Worm (Caenorhabditis elegans) whole organism, late embryonic: ENCODE data around the gene C13C4.6.

ENCODE experiments used
- C08G9.2 ChIP-seq: sonication (generic microtip); optimal IDR thresholded peaks from 2 replicates; lab custom pipeline; 2016; ENCODE audit warnings: mild to moderate bottlenecking, missing genetic modification characterization, moderate library complexity, missing compliant biosample characterization
- C38D4.7 ChIP-seq: fragments of 200-800 bp; sonication (Bioruptor generic); optimal IDR thresholded peaks from 2 replicates; lab custom pipeline; 2018; ENCODE audit warnings: mild to moderate bottlenecking, missing genetic modification characterization, moderate library complexity, missing compliant biosample characterization
- K09A11.1 ChIP-seq: sonication (generic microtip); optimal IDR thresholded peaks from 2 replicates; lab custom pipeline; 2017; ENCODE audit warnings: antibody characterized with exemption, mild to moderate bottlenecking, missing genetic modification characterization, missing compliant biosample characterization; ENCODE audit not compliant: insufficient read depth
- T23F11.4 ChIP-seq: fragments of 200-800 bp; sonication (Bioruptor generic); optimal IDR thresholded peaks from 2 replicates; lab custom pipeline; 2018; ENCODE audit warnings: mild to moderate bottlenecking, missing genetic modification characterization, missing compliant biosample characterization
- Y22D7AL.16 ChIP-seq: sonication (generic microtip); optimal IDR thresholded peaks from 2 replicates; lab custom pipeline; 2016; ENCODE audit warnings: missing genetic modification characterization, missing compliant biosample characterization
- ahr-1 ChIP-seq: sonication (generic microtip); optimal IDR thresholded peaks from 2 replicates; lab custom pipeline; 2016; ENCODE audit warnings: missing genetic modification characterization, missing compliant biosample characterization
- ceh-14 ChIP-seq: sonication (generic microtip); optimal IDR thresholded peaks from 2 replicates; lab custom pipeline; 2016; ENCODE audit warnings: missing genotype, missing genetic modification characterization, missing compliant biosample characterization
- ceh-2 ChIP-seq: sonication (generic microtip); optimal IDR thresholded peaks from 2 replicates; lab custom pipeline; 2016; ENCODE audit warnings: missing genotype, missing genetic modification characterization, missing compliant biosample characterization
- ceh-24 ChIP-seq: sonication (generic microtip); optimal IDR thresholded peaks from 2 replicates; lab custom pipeline; 2016; ENCODE audit warnings: mild to moderate bottlenecking, missing genetic modification characterization, missing compliant biosample characterization
- ceh-30 ChIP-seq: fragments of 150-350 bp; optimal IDR thresholded peaks from 2 replicates; lab custom pipeline; 2014; ENCODE audit warnings: missing biosample characterization, missing genetic modification characterization
- ceh-48 ChIP-seq: sonication (generic microtip); optimal IDR thresholded peaks from 2 replicates; lab custom pipeline; 2016; ENCODE audit warnings: missing genetic modification characterization, inconsistent platforms, missing compliant biosample characterization
- ceh-6 ChIP-seq: fragments of 200-800 bp; sonication (Bioruptor generic); optimal IDR thresholded peaks from 2 replicates; lab custom pipeline; 2018; ENCODE audit warnings: mild to moderate bottlenecking, missing genetic modification characterization, missing compliant biosample characterization
- ceh-9 ChIP-seq: sonication (generic microtip); optimal IDR thresholded peaks from 2 replicates; lab custom pipeline; 2016; ENCODE audit warnings: mild to moderate bottlenecking, missing genetic modification characterization, inconsistent platforms, missing compliant biosample characterization
- dve-1 ChIP-seq: sonication (generic microtip); optimal IDR thresholded peaks from 2 replicates; lab custom pipeline; 2017; ENCODE audit warnings: antibody characterized with exemption, mild to moderate bottlenecking, missing genetic modification characterization, missing compliant biosample characterization
- elt-2 ChIP-seq: sonication (generic microtip); optimal IDR thresholded peaks from 2 replicates; lab custom pipeline; 2016; ENCODE audit warnings: missing genetic modification reagents, missing genetic modification characterization, missing compliant biosample characterization
- eyg-1 ChIP-seq: sonication (generic microtip); optimal IDR thresholded peaks from 2 replicates; lab custom pipeline; 2016; ENCODE audit warnings: missing genotype, missing genetic modification characterization, missing compliant biosample characterization
- fax-1 ChIP-seq: sonication (generic microtip); optimal IDR thresholded peaks from 2 replicates; lab custom pipeline; 2016; ENCODE audit warnings: missing genotype, missing genetic modification characterization, missing compliant biosample characterization
- fkh-10 ChIP-seq: fragments of 150-350 bp; optimal IDR thresholded peaks from 2 replicates; lab custom pipeline; 2014; ENCODE audit warnings: missing biosample characterization, missing genetic modification reagents, missing genetic modification characterization
- fkh-6 ChIP-seq: sonication (generic microtip); optimal IDR thresholded peaks from 2 replicates; lab custom pipeline; 2016; ENCODE audit warnings: missing genetic modification characterization, missing compliant biosample characterization
- hlh-13 ChIP-seq: fragments of 200-800 bp; sonication (Bioruptor generic); optimal IDR thresholded peaks from 2 replicates; lab custom pipeline; 2018; ENCODE audit warnings: mild to moderate bottlenecking, missing genetic modification characterization, missing compliant biosample characterization
- hlh-15 ChIP-seq: sonication (generic microtip); optimal IDR thresholded peaks from 2 replicates; lab custom pipeline; 2016; ENCODE audit warnings: missing genetic modification characterization, missing compliant biosample characterization
- hlh-6 ChIP-seq: sonication (generic microtip); optimal IDR thresholded peaks from 2 replicates; lab custom pipeline; 2016; ENCODE audit warnings: missing genotype, missing genetic modification characterization, missing compliant biosample characterization
- hlh-8 ChIP-seq: sonication (generic microtip); optimal IDR thresholded peaks from 2 replicates; lab custom pipeline; 2016; ENCODE audit warnings: missing genotype, missing genetic modification characterization, missing compliant biosample characterization
- lin-11 ChIP-seq: fragments of 200-800 bp; sonication (Bioruptor generic); optimal IDR thresholded peaks from 2 replicates; lab custom pipeline; 2018; ENCODE audit warnings: mild to moderate bottlenecking, missing genetic modification characterization, missing compliant biosample characterization
- nhr-232 ChIP-seq: sonication (generic microtip); optimal IDR thresholded peaks from 2 replicates; lab custom pipeline; 2016; ENCODE audit warnings: missing genetic modification characterization, missing compliant biosample characterization
- pag-3 ChIP-seq: sonication (generic microtip); optimal IDR thresholded peaks from 2 replicates; lab custom pipeline; 2016; ENCODE audit warnings: missing compliant biosample characterization, missing genetic modification characterization, borderline replicate concordance
- pax-1 ChIP-seq: fragments of 150-350 bp; optimal IDR thresholded peaks from 2 replicates; lab custom pipeline; 2014; ENCODE audit warnings: missing biosample characterization, missing genetic modification characterization
- pha-2 ChIP-seq: sonication (generic microtip); optimal IDR thresholded peaks from 2 replicates; lab custom pipeline; 2017; ENCODE audit warnings: mild to moderate bottlenecking, missing genetic modification characterization, missing compliant biosample characterization
- pqm-1 ChIP-seq: sonication (generic microtip); optimal IDR thresholded peaks from 2 replicates; lab custom pipeline; 2016; ENCODE audit warnings: missing genetic modification characterization, missing compliant biosample characterization
- pros-1 ChIP-seq: fragments of 150-350 bp; optimal IDR thresholded peaks from 2 replicates; lab custom pipeline; 2014; ENCODE audit warnings: missing biosample characterization, missing genetic modification reagents, missing genetic modification characterization
- rnt-1 ChIP-seq: sonication (generic microtip); optimal IDR thresholded peaks from 2 replicates; lab custom pipeline; 2016; ENCODE audit warnings: missing genetic modification characterization, missing compliant biosample characterization
- sdc-2 ChIP-seq: sonication (generic microtip); optimal IDR thresholded peaks from 2 replicates; lab custom pipeline; 2016; ENCODE audit warnings: missing genotype, missing genetic modification characterization, missing compliant biosample characterization
- sox-2 ChIP-seq: fragments of 200-800 bp; sonication (Bioruptor generic); IDR thresholded peaks from 2 replicates; pipeline ENCODE4 v1.3.6; 2022; ENCODE audit warnings: missing genetic modification reagents, missing genetic modification characterization, missing compliant biosample characterization
- sox-4 ChIP-seq: sonication (generic microtip); optimal IDR thresholded peaks from 2 replicates; lab custom pipeline; 2017; ENCODE audit warnings: mild to moderate bottlenecking, missing genetic modification characterization, inconsistent platforms, missing compliant biosample characterization
- syd-9 ChIP-seq: sonication (generic microtip); optimal IDR thresholded peaks from 2 replicates; lab custom pipeline; 2016; ENCODE audit warnings: mild to moderate bottlenecking, missing genetic modification characterization, moderate library complexity, missing compliant biosample characterization
- tbx-2 ChIP-seq: sonication (generic microtip); optimal IDR thresholded peaks from 2 replicates; lab custom pipeline; 2016; ENCODE audit warnings: missing genetic modification characterization, missing compliant biosample characterization
- unc-3 ChIP-seq, 2 experiments: fragments of 200-800 bp in 1 of 2; sonication (Bioruptor generic) in 1 of 2; sonication (generic microtip) in 1 of 2; conservative IDR thresholded peaks in 1 of 2; optimal IDR thresholded peaks in 1 of 2; 2 replicates each; pipeline versions ENCODE4 v1.3.6 to Lab custom; 2016 to 2022; ENCODE audit warnings: missing compliant biosample characterization in 2 of 2, missing genetic modification characterization in 2 of 2, missing genetic modification reagents in 1 of 2
- unc-55 ChIP-seq: sonication (generic microtip); optimal IDR thresholded peaks from 2 replicates; lab custom pipeline; 2017; ENCODE audit warnings: missing biosample characterization, missing genetic modification reagents, missing genetic modification characterization

Gene C13C4.6

ce11 chrV:12137942-12138341 lies 16.6 kb downstream of the C13C4.6 start:
- TF ChIP-seq ahr-1 (tag; lab: Kevin White, UChicago) (no peak), sox-4 (tag; lab: Kevin White, UChicago) (no peak), lin-11 (tag; lab: Kevin White, UChicago) (no peak), pros-1 (tag; lab: Kevin White, UChicago) (no peak), hlh-8 (tag; lab: Kevin White, UChicago) (no peak), ceh-48 (tag; lab: Kevin White, UChicago) (no peak), ceh-2 (tag; lab: Kevin White, UChicago) (no peak), sdc-2 (tag; lab: Kevin White, UChicago) (no peak), hlh-6 (tag; lab: Kevin White, UChicago) (no peak), hlh-15 (tag; lab: Kevin White, UChicago) (no peak), C08G9.2 (no peak), eyg-1 (no peak), ceh-6 (GFP tag; lab: Kevin White, UChicago) (no peak)

- no peak for TF ChIP-seq pag-3
- no peak for TF ChIP-seq eyg-1
- TF ChIP-seq lin-11 (tag; lab: Kevin White, UChicago), result no peak
- no peak for TF ChIP-seq ceh-9 (tag; lab: Kevin White, UChicago)
- TF ChIP-seq elt-2 (tag; lab: Kevin White, UChicago), result no peak
- no peak for TF ChIP-seq syd-9
- no peak for TF ChIP-seq tbx-2 (tag; lab: Kevin White, UChicago)
These were observed 19.3 kb downstream of the C13C4.6 start, which contains the start of gene C27A7.3 for ce11 chrV:12140625-12141024. TSS of gene C27A7.3 (plus strand) at chrV:12140925.

- no peak for TF ChIP-seq sox-2
- no peak for TF ChIP-seq K09A11.1 (tag; lab: Kevin White, UChicago)
These were observed 29.2 kb downstream of the C13C4.6 start, which contains the start of gene che-11 for ce11 chrV:12150607-12151006. TSS of gene che-11 (minus strand) at chrV:12150707.

ce11 chrV:12152857-12153256 lies 31.5 kb downstream of the C13C4.6 start, which contains the start of gene C27A7.8:
TSS of gene C27A7.8 (plus strand) at chrV:12153157.
- TF ChIP-seq eyg-1, result no peak
- no peak for TF ChIP-seq ceh-24 (tag; lab: Kevin White, UChicago)
- TF ChIP-seq pqm-1 (tag; lab: Kevin White, UChicago), result no peak
- no peak for TF ChIP-seq rnt-1 (tag; lab: Kevin White, UChicago)
- no peak for TF ChIP-seq fkh-6 (tag; lab: Kevin White, UChicago)
- no peak for TF ChIP-seq ceh-14 (tag; lab: Kevin White, UChicago)
- no peak for TF ChIP-seq Y22D7AL.16 (tag; lab: Kevin White, UChicago)
- no peak for TF ChIP-seq ceh-6 (GFP tag; lab: Kevin White, UChicago)
- no peak for TF ChIP-seq pha-2 (tag; lab: Kevin White, UChicago)
- no peak for TF ChIP-seq C38D4.7 (GFP tag; lab: Kevin White, UChicago)
- no peak for TF ChIP-seq pax-1 (tag; lab: Kevin White, UChicago)
- no peak for TF ChIP-seq hlh-8 (tag; lab: Kevin White, UChicago)
- no peak for TF ChIP-seq unc-3 (GFP tag; conservative IDR thresholded peaks at IDR 0.05; lab: Robert Waterston, UW)
- TF ChIP-seq unc-3 (tag; optimal IDR thresholded peaks at IDR 0.05; lab: Kevin White, UChicago), result no peak
- TF ChIP-seq dve-1 (tag; lab: Kevin White, UChicago), result no peak

ce11 chrV:12153784-12154183 lies 32.4 kb downstream of the C13C4.6 start:
- no peak for TF ChIP-seq unc-55 (GFP tag; lab: Kevin White, UChicago)
- no peak for TF ChIP-seq nhr-232 (tag; lab: Kevin White, UChicago)
- no peak for TF ChIP-seq fkh-10 (GFP tag; lab: Kevin White, UChicago)
- TF ChIP-seq T23F11.4 (GFP tag; lab: Kevin White, UChicago), result no peak
- no peak for TF ChIP-seq lin-11 (tag; lab: Kevin White, UChicago)
- TF ChIP-seq fax-1 (tag; lab: Kevin White, UChicago), result no peak
- no peak for TF ChIP-seq hlh-13 (GFP tag; lab: Kevin White, UChicago)
- TF ChIP-seq ceh-30, result no peak
- TF ChIP-seq, all 69 proteins: peak for 0
